Worm (Caenorhabditis elegans): Measurements from ENCODE around the gene cgr-1.

The cgr-1 gene

DNA sequence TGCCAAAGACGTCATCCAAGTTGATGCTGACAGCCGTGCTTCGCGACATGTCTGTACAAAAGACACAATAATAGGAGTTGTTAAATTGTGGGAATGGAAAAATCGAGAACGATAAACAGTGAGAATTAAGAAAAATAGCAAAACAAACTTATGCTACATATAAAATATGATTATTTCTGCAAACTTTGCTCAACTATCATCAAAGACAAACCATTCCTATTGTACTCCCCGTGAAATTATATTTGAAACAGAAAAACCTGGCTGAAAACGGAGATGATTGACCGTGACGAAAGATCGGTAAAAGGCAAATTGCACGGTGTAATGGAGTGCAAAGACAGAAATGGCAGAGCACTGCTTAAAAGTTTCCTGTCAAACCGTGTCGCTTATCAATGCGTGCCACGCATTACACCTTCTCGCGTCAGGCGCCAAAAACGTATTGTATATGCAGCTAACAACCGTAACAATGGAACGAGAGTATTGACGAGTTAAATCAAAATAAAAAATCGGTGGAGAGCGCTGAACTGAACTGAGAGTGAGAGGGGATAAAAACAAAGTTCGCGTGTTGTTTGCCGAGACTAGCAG is 10.9 kb upstream of the cgr-1 start, which contains the start of gene C18B2.5:
Gene C18B2.5, minus strand, starts transcription at position 51 of the 582 bp plus-strand sequence.
- no peak for TF ChIP-seq ces-1 (GFP tag; optimal IDR thresholded peaks at IDR 0.05)
- no peak for TF ChIP-seq unc-39 (tag; optimal IDR thresholded peaks at IDR 0.05)
- no peak for TF ChIP-seq nhr-237 (tag; optimal IDR thresholded peaks at IDR 0.05)
- TF ChIP-seq M03D4.4 (tag; optimal IDR thresholded peaks at IDR 0.05) = no peak
- TF ChIP-seq lsy-2 (tag; optimal IDR thresholded peaks at IDR 0.05) = no peak
- TF ChIP-seq bed-3 (GFP tag; optimal IDR thresholded peaks at IDR 0.05) = no peak
- TF ChIP-seq nhr-76 (tag; optimal IDR thresholded peaks at IDR 0.05) = no peak
- no peak for TF ChIP-seq drap-1 (GFP tag; optimal IDR thresholded peaks at IDR 0.05)
- no peak for TF ChIP-seq mep-1 (tag; optimal IDR thresholded peaks at IDR 0.05)
- TF ChIP-seq ceh-43 (GFP tag; optimal IDR thresholded peaks at IDR 0.05) = no peak
- TF ChIP-seq nhr-28 (tag; optimal IDR thresholded peaks at IDR 0.05) = no peak
- TF ChIP-seq pha-4 (tag; optimal IDR thresholded peaks at IDR 0.05) = no peak
- no peak for TF ChIP-seq nhr-12 (tag; optimal IDR thresholded peaks at IDR 0.05)
- TF ChIP-seq unc-120 (tag; optimal IDR thresholded peaks at IDR 0.05; ENCODE audit: poor library complexity, severe bottlenecking) = no peak
- no peak for TF ChIP-seq ztf-11 (tag; optimal IDR thresholded peaks at IDR 0.05)
- no peak for TF ChIP-seq mls-2 (tag; optimal IDR thresholded peaks at IDR 0.05)
- no peak for TF ChIP-seq elt-3 (tag; optimal IDR thresholded peaks at IDR 0.05)

DNA sequence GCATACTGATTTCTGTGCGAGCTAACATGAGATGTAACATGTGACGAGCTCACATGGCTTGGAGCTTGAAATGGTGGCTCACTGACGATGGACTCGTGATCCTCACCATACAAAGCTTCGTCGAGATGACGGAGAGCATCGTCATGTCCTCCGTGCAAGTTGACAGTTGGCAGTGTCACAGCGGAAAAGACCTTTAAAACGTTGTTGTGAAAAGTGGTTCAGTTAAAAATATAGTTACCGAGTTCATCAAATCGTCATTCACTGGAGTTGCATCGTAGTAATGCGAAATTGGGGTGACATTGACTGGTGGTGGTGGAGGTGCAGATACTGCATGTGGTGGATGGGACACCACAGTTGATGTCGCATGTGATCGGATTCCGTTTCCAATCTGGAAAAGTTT is 10.2 kb upstream of the cgr-1 start:
- TF ChIP-seq elt-1 (tag; optimal IDR thresholded peaks at IDR 0.05; ENCODE audit: borderline replicate concordance, insufficient read depth) (no peak), mab-5 (tag; optimal IDR thresholded peaks at IDR 0.05) (no peak), cnd-1 (tag; optimal IDR thresholded peaks at IDR 0.05) (no peak), sem-2 (GFP tag; optimal IDR thresholded peaks at IDR 0.05) (no peak), lsy-2 (tag; optimal IDR thresholded peaks at IDR 0.05) (no peak), ces-1 (GFP tag; optimal IDR thresholded peaks at IDR 0.05) (no peak), pha-4 (tag; optimal IDR thresholded peaks at IDR 0.05) (no peak), mls-2 (tag; optimal IDR thresholded peaks at IDR 0.05) (no peak), ceh-43 (GFP tag; optimal IDR thresholded peaks at IDR 0.05) (no peak), ztf-11 (tag; optimal IDR thresholded peaks at IDR 0.05) (no peak), nhr-12 (tag; optimal IDR thresholded peaks at IDR 0.05) (no peak), M03D4.4 (tag; optimal IDR thresholded peaks at IDR 0.05) (no peak), zip-8 (tag; optimal IDR thresholded peaks at IDR 0.05) (no peak), drap-1 (GFP tag; optimal IDR thresholded peaks at IDR 0.05) (no peak), mep-1 (tag; optimal IDR thresholded peaks at IDR 0.05) (no peak), tbx-8 (GFP tag; optimal IDR thresholded peaks at IDR 0.05) (no peak), unc-62 (GFP tag; optimal IDR thresholded peaks at IDR 0.05) (no peak), snpc-4 (tag; optimal IDR thresholded peaks at IDR 0.05) (no peak)

DNA sequence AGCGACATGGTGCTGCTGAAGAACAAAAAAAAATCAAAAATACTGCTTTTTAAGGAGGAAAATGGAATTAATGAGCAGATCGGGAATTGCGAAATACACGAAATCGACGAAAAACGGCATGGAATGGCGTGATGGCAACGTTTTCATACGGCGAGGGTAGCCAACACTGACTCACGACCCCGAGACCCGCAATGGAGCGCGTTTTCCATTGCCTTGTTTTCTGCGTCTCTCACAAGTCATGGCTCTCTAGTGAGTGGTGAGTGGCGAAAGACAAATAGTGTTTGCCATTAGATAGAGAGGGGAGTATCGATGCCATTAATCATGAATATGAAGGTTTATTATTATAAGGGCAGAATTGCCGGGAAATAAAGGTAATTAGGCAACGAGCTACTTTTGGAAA is 5.5 kb upstream of the cgr-1 start, which contains the start of gene C18B2.4:
Gene C18B2.4, minus strand, starts transcription at position 15 of the 400 bp plus-strand sequence.
- TF ChIP-seq ham-2 (GFP tag; optimal IDR thresholded peaks at IDR 0.05) (no peak), hlh-1 (tag; optimal IDR thresholded peaks at IDR 0.05) (no peak), snpc-4 (tag; optimal IDR thresholded peaks at IDR 0.05) (no peak), ztf-11 (tag; optimal IDR thresholded peaks at IDR 0.05) (no peak), nhr-237 (tag; optimal IDR thresholded peaks at IDR 0.05) (peak; percentile 17), nhr-28 (tag; optimal IDR thresholded peaks at IDR 0.05) (no peak), bed-3 (GFP tag; optimal IDR thresholded peaks at IDR 0.05) (no peak), elt-1 (tag; optimal IDR thresholded peaks at IDR 0.05; ENCODE audit: borderline replicate concordance, insufficient read depth) (no peak), lin-32 (GFP tag; optimal IDR thresholded peaks at IDR 0.05) (no peak), lsy-2 (tag; optimal IDR thresholded peaks at IDR 0.05) (no peak), unc-62 (GFP tag; optimal IDR thresholded peaks at IDR 0.05) (peak; percentile 83), ceh-83 (GFP tag; optimal IDR thresholded peaks at IDR 0.05) (no peak), zip-8 (tag; optimal IDR thresholded peaks at IDR 0.05) (no peak), ces-1 (GFP tag; optimal IDR thresholded peaks at IDR 0.05) (peak; percentile 58), sem-2 (GFP tag; optimal IDR thresholded peaks at IDR 0.05) (no peak), ceh-39 (tag; optimal IDR thresholded peaks at IDR 0.05) (peak; percentile 4), cnd-1 (tag; optimal IDR thresholded peaks at IDR 0.05) (no peak), elt-3 (tag; optimal IDR thresholded peaks at IDR 0.05) (no peak), flh-1 (GFP tag; optimal IDR thresholded peaks at IDR 0.05) (no peak), sptf-1 (tag; optimal IDR thresholded peaks at IDR 0.05) (no peak), tbx-8 (GFP tag; optimal IDR thresholded peaks at IDR 0.05) (no peak), drap-1 (GFP tag; optimal IDR thresholded peaks at IDR 0.05) (peak; percentile 27), mep-1 (tag; optimal IDR thresholded peaks at IDR 0.05) (peak; percentile 57), mab-5 (tag; optimal IDR thresholded peaks at IDR 0.05) (no peak), ceh-43 (GFP tag; optimal IDR thresholded peaks at IDR 0.05) (peak; percentile 46), nhr-76 (tag; optimal IDR thresholded peaks at IDR 0.05) (no peak), lin-13 (tag; optimal IDR thresholded peaks at IDR 0.05) (no peak), unc-39 (tag; optimal IDR thresholded peaks at IDR 0.05) (no peak), pha-4 (tag; optimal IDR thresholded peaks at IDR 0.05) (peak; percentile 28), nhr-2 (tag; optimal IDR thresholded peaks at IDR 0.05) (no peak), M03D4.4 (tag; optimal IDR thresholded peaks at IDR 0.05) (no peak), mls-2 (tag; optimal IDR thresholded peaks at IDR 0.05) (peak; percentile 72), unc-120 (tag; optimal IDR thresholded peaks at IDR 0.05; ENCODE audit: poor library complexity, severe bottlenecking) (peak; percentile 79), blmp-1 (tag; optimal IDR thresholded peaks at IDR 0.05) (no peak), nhr-12 (tag; optimal IDR thresholded peaks at IDR 0.05) (no peak)

All from whole organism, mixed stage, embryonic.